Fruit fly (Drosophila melanogaster) whole organism: ENCODE data around the gene Ubr1.

ENCODE experiments used
- CG8478 ChIP-seq: fragments of >200 bp; optimal IDR thresholded peaks from 2 replicates; lab custom pipeline; 2018; ENCODE audit warnings: inconsistent platforms
- Dll ChIP-seq: fragments of >200 bp; optimal IDR thresholded peaks from 2 replicates; lab custom pipeline; 2017
- EcR ChIP-seq, 2 experiments: fragments of >200 bp; optimal IDR thresholded peaks; 2 replicates each; lab custom pipeline; 2017; ENCODE audit warnings: missing biosample characterization in 2 of 2, missing genetic modification characterization in 2 of 2, missing genetic modification reagents in 2 of 2
- pan ChIP-seq: fragments of >200 bp; optimal IDR thresholded peaks from 2 replicates; lab custom pipeline; 2017
- psq ChIP-seq: fragments of >200 bp; optimal IDR thresholded peaks from 2 replicates; lab custom pipeline; 2017
- usp ChIP-seq: fragments of >200 bp; optimal IDR thresholded peaks from 2 replicates; lab custom pipeline; 2017; ENCODE audit warnings: missing biosample characterization, missing genetic modification characterization, mixed read lengths

DNA sequence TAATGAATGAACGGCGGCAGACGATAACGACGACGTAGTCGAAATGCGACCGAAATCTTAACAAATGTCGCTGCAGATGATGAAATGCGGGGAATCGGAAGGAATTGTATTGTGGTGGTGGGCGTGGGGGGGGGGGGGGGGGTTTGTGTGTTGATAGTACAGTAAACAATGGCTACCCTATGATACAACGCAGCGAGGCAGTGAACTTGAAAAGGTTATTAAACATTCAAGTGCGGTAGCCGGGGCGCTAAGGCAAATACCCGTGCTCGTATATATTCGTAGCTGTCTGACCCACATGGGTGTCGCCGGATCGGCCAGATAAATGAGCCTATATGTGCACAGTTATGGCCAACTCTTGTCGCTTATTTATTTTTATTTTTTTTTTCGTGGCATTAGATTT lies 59.2 kb downstream of the Ubr1 start:
- TF ChIP-seq Dll (lab: Kevin White, UChicago) (no peak), psq (no peak), CG8478 (lab: Kevin White, UChicago) (no peak), pan (lab: Kevin White, UChicago) (no peak), usp (GFP tag; lab: Kevin White, UChicago) (no peak), EcR (GFP tag; optimal IDR thresholded peaks at IDR 0.05; lab: Kevin White, UChicago) (no peak)
